Worm (Caenorhabditis elegans): Measurements from ENCODE around the gene mett-10.

mett-10 gene

ce11 chrIII:10114662-10115061 lies at the start of gene mett-10, which contains the start of gene ZK1128.1:
TSS of gene mett-10 (plus strand) at chrIII:10115036.
TSS of gene ZK1128.1 (minus strand) at chrIII:10114760.
- TF ChIP-seq klf-2 (GFP tag; conservative IDR thresholded peaks at IDR 0.05) = no peak
- no peak for TF ChIP-seq med-1 (GFP tag; optimal IDR thresholded peaks at IDR 0.05; ENCODE audit: insufficient read depth)
- TF ChIP-seq tab-1 (GFP tag; IDR thresholded peaks at IDR 0.05) = no peak
- TF ChIP-seq ref-1 (GFP tag; conservative IDR thresholded peaks at IDR 0.05) = no peak
- no peak for TF ChIP-seq ztf-29 (GFP tag; IDR thresholded peaks at IDR 0.05)
- TF ChIP-seq cog-1 (tag; optimal IDR thresholded peaks at IDR 0.05) = no peak
- TF ChIP-seq ztf-23 (GFP tag; IDR thresholded peaks at IDR 0.05) = no peak
- no peak for TF ChIP-seq flt-1 (GFP tag; IDR thresholded peaks at IDR 0.05)
- no peak for TF ChIP-seq T22C8.4 (GFP tag; IDR thresholded peaks at IDR 0.05)

ce11 chrIII:10069278-10069677 lies 45.6 kb upstream of the mett-10 start, which contains the start of gene T16G12.6:
TSS of gene T16G12.6 (plus strand) at chrIII:10069578.
- TF ChIP-seq cog-1 (tag; optimal IDR thresholded peaks at IDR 0.05) (no peak), ztf-23 (GFP tag; IDR thresholded peaks at IDR 0.05) (no peak), T22C8.4 (GFP tag; IDR thresholded peaks at IDR 0.05) (no peak), klf-2 (GFP tag; conservative IDR thresholded peaks at IDR 0.05) (no peak), ztf-29 (GFP tag; IDR thresholded peaks at IDR 0.05) (no peak), flt-1 (GFP tag; IDR thresholded peaks at IDR 0.05) (no peak)

- TF ChIP-seq ztf-23 (GFP tag; IDR thresholded peaks at IDR 0.05) (no peak), tab-1 (GFP tag; IDR thresholded peaks at IDR 0.05) (no peak), ref-1 (GFP tag; conservative IDR thresholded peaks at IDR 0.05) (no peak)
Observed at ce11 chrIII:10076042-10076441, 38.8 kb upstream of the mett-10 start.

- TF ChIP-seq cog-1 (tag; optimal IDR thresholded peaks at IDR 0.05) (no peak), T22C8.4 (GFP tag; IDR thresholded peaks at IDR 0.05) (no peak), tab-1 (GFP tag; IDR thresholded peaks at IDR 0.05) (no peak), ztf-29 (GFP tag; IDR thresholded peaks at IDR 0.05) (no peak), klf-2 (GFP tag; conservative IDR thresholded peaks at IDR 0.05) (no peak), flt-1 (GFP tag; IDR thresholded peaks at IDR 0.05) (no peak), med-1 (GFP tag; optimal IDR thresholded peaks at IDR 0.05; ENCODE audit: insufficient read depth) (no peak), ref-1 (GFP tag; conservative IDR thresholded peaks at IDR 0.05) (no peak), ztf-23 (GFP tag; IDR thresholded peaks at IDR 0.05) (no peak)
Observed at ce11 chrIII:10078151-10078550, 36.7 kb upstream of the mett-10 start, which contains the start of gene T16G12.9. TSS of gene T16G12.9 (minus strand) at chrIII:10078251.

- TF ChIP-seq ztf-29 (GFP tag; IDR thresholded peaks at IDR 0.05) = no peak
- TF ChIP-seq med-1 (GFP tag; optimal IDR thresholded peaks at IDR 0.05; ENCODE audit: insufficient read depth) = no peak
- no peak for TF ChIP-seq ztf-23 (GFP tag; IDR thresholded peaks at IDR 0.05)
- TF ChIP-seq ref-1 (GFP tag; conservative IDR thresholded peaks at IDR 0.05) = no peak
- no peak for TF ChIP-seq cog-1 (tag; optimal IDR thresholded peaks at IDR 0.05)
- TF ChIP-seq tab-1 (GFP tag; IDR thresholded peaks at IDR 0.05) = no peak
- TF ChIP-seq T22C8.4 (GFP tag; IDR thresholded peaks at IDR 0.05) = no peak
- TF ChIP-seq klf-2 (GFP tag; conservative IDR thresholded peaks at IDR 0.05) = no peak
Observed at ce11 chrIII:10078784-10079183, 36.1 kb upstream of the mett-10 start.

- TF ChIP-seq T22C8.4 (GFP tag; IDR thresholded peaks at IDR 0.05) (no peak), tab-1 (GFP tag; IDR thresholded peaks at IDR 0.05) (no peak), ref-1 (GFP tag; conservative IDR thresholded peaks at IDR 0.05) (no peak), cog-1 (tag; optimal IDR thresholded peaks at IDR 0.05) (no peak), ztf-29 (GFP tag; IDR thresholded peaks at IDR 0.05) (no peak), ztf-23 (GFP tag; IDR thresholded peaks at IDR 0.05) (no peak), klf-2 (GFP tag; conservative IDR thresholded peaks at IDR 0.05) (no peak), med-1 (GFP tag; optimal IDR thresholded peaks at IDR 0.05; ENCODE audit: insufficient read depth) (no peak), flt-1 (GFP tag; IDR thresholded peaks at IDR 0.05) (no peak)
Observed at ce11 chrIII:10083242-10083641, 31.6 kb upstream of the mett-10 start, which contains the start of gene T16H12.3. TSS of gene T16H12.3 (minus strand) at chrIII:10083292.

- TF ChIP-seq flt-1 (GFP tag; IDR thresholded peaks at IDR 0.05) (no peak), cog-1 (tag; optimal IDR thresholded peaks at IDR 0.05) (no peak), ref-1 (GFP tag; conservative IDR thresholded peaks at IDR 0.05) (no peak), med-1 (GFP tag; optimal IDR thresholded peaks at IDR 0.05; ENCODE audit: insufficient read depth) (no peak), tab-1 (GFP tag; IDR thresholded peaks at IDR 0.05) (no peak), klf-2 (GFP tag; conservative IDR thresholded peaks at IDR 0.05) (no peak), ztf-29 (GFP tag; IDR thresholded peaks at IDR 0.05) (no peak), ztf-23 (GFP tag; IDR thresholded peaks at IDR 0.05) (no peak), T22C8.4 (GFP tag; IDR thresholded peaks at IDR 0.05) (no peak)
Observed at ce11 chrIII:10085103-10085502, 29.7 kb upstream of the mett-10 start, which contains the start of gene T16H12.13. TSS of gene T16H12.13 (plus strand) at chrIII:10085403.

ce11 chrIII:10085574-10085973 lies 29.3 kb upstream of the mett-10 start:
- TF ChIP-seq tab-1 (GFP tag; IDR thresholded peaks at IDR 0.05) (no peak), ztf-29 (GFP tag; IDR thresholded peaks at IDR 0.05) (no peak), cog-1 (tag; optimal IDR thresholded peaks at IDR 0.05) (no peak), ztf-23 (GFP tag; IDR thresholded peaks at IDR 0.05) (no peak), T22C8.4 (GFP tag; IDR thresholded peaks at IDR 0.05) (no peak), ref-1 (GFP tag; conservative IDR thresholded peaks at IDR 0.05) (no peak), klf-2 (GFP tag; conservative IDR thresholded peaks at IDR 0.05) (no peak), med-1 (GFP tag; optimal IDR thresholded peaks at IDR 0.05; ENCODE audit: insufficient read depth) (no peak), flt-1 (GFP tag; IDR thresholded peaks at IDR 0.05) (no peak)

ce11 chrIII:10085983-10086382 lies 28.9 kb upstream of the mett-10 start, which contains the start of gene T16H12.2:
TSS of gene T16H12.2 (plus strand) at chrIII:10086283.
- TF ChIP-seq klf-2 (GFP tag; conservative IDR thresholded peaks at IDR 0.05) (no peak), T22C8.4 (GFP tag; IDR thresholded peaks at IDR 0.05) (no peak), flt-1 (GFP tag; IDR thresholded peaks at IDR 0.05) (no peak), tab-1 (GFP tag; IDR thresholded peaks at IDR 0.05) (no peak), med-1 (GFP tag; optimal IDR thresholded peaks at IDR 0.05; ENCODE audit: insufficient read depth) (no peak), ref-1 (GFP tag; conservative IDR thresholded peaks at IDR 0.05) (no peak), ztf-23 (GFP tag; IDR thresholded peaks at IDR 0.05) (no peak), ztf-29 (GFP tag; IDR thresholded peaks at IDR 0.05) (no peak), cog-1 (tag; optimal IDR thresholded peaks at IDR 0.05) (no peak)

ce11 chrIII:10088508-10088981 lies 26.3 kb upstream of the mett-10 start, which contains the start of gene hal-2:
TSS of gene hal-2 (minus strand) at chrIII:10088931.
- TF ChIP-seq flt-1 (GFP tag; IDR thresholded peaks at IDR 0.05) (no peak), klf-2 (GFP tag; conservative IDR thresholded peaks at IDR 0.05) (no peak), T22C8.4 (GFP tag; IDR thresholded peaks at IDR 0.05) (no peak), ztf-29 (GFP tag; IDR thresholded peaks at IDR 0.05) (no peak), med-1 (GFP tag; optimal IDR thresholded peaks at IDR 0.05; ENCODE audit: insufficient read depth) (no peak), ref-1 (GFP tag; conservative IDR thresholded peaks at IDR 0.05) (no peak), cog-1 (tag; optimal IDR thresholded peaks at IDR 0.05) (no peak), ztf-23 (GFP tag; IDR thresholded peaks at IDR 0.05) (no peak), tab-1 (GFP tag; IDR thresholded peaks at IDR 0.05) (no peak)
